Worm (Caenorhabditis elegans): ENCODE measurements around the gene nhr-98.

ce11 chrV:417656-418353, 35.9 kb upstream of the nhr-98 start, which contains the start of gene irg-8:
- TF ChIP-seq nhr-11 (tag; optimal IDR thresholded peaks at IDR 0.05) (no peak), egl-27 (tag; optimal IDR thresholded peaks at IDR 0.05) (no peak)
